Worm (Caenorhabditis elegans) whole organism, early embryonic: ENCODE results near the gene sut-1.

ENCODE experiments used
- B0310.2 ChIP-seq: sonication (generic microtip); optimal IDR thresholded peaks from 2 replicates; lab custom pipeline; 2016; ENCODE audit warnings: mild to moderate bottlenecking, missing genetic modification characterization, missing compliant biosample characterization
- F13C5.2 ChIP-seq: sonication (generic microtip); optimal IDR thresholded peaks from 2 replicates; lab custom pipeline; 2017; ENCODE audit warnings: mild to moderate bottlenecking, missing genetic modification characterization, inconsistent platforms, missing compliant biosample characterization
- aly-1 ChIP-seq: sonication (generic microtip); optimal IDR thresholded peaks from 2 replicates; lab custom pipeline; 2016; ENCODE audit warnings: missing genetic modification characterization, missing compliant biosample characterization
- ama-1 ChIP-seq: fragments of 150-350 bp; optimal IDR thresholded peaks from 2 replicates; lab custom pipeline; 2014
- ceh-13 ChIP-seq: fragments of 200-800 bp; sonication (Bioruptor generic); optimal IDR thresholded peaks from 2 replicates; lab custom pipeline; 2018; ENCODE audit warnings: mild to moderate bottlenecking, missing genetic modification characterization, missing compliant biosample characterization
- ceh-36 ChIP-seq: sonication (generic microtip); optimal IDR thresholded peaks from 2 replicates; lab custom pipeline; 2016; ENCODE audit warnings: missing genetic modification characterization, inconsistent platforms, missing compliant biosample characterization
- ets-7 ChIP-seq: sonication (generic microtip); optimal IDR thresholded peaks from 2 replicates; lab custom pipeline; 2016; ENCODE audit warnings: missing genotype, missing genetic modification characterization, missing compliant biosample characterization
- flt-1 ChIP-seq: fragments of 200-800 bp; sonication (Bioruptor generic); IDR thresholded peaks from 2 replicates; pipeline ENCODE4 v1.3.6; 2022; ENCODE audit warnings: missing genetic modification characterization, missing compliant biosample characterization
- hmbx-1 ChIP-seq: sonication (generic microtip); optimal IDR thresholded peaks from 2 replicates; lab custom pipeline; 2016; ENCODE audit warnings: mild to moderate bottlenecking, missing genetic modification characterization, missing compliant biosample characterization
- hmg-4 ChIP-seq: fragments of 200-800 bp; sonication (Bioruptor generic); optimal IDR thresholded peaks from 2 replicates; lab custom pipeline; 2018; ENCODE audit warnings: mild to moderate bottlenecking, missing genetic modification characterization, missing compliant biosample characterization
- hnd-1 ChIP-seq: sonication (generic microtip); optimal IDR thresholded peaks from 2 replicates; lab custom pipeline; 2016; ENCODE audit warnings: missing genetic modification characterization, missing compliant biosample characterization
- pes-1 ChIP-seq: fragments of 200-800 bp; sonication (Bioruptor generic); IDR thresholded peaks from 2 replicates; pipeline ENCODE4 v1.3.6; 2022; ENCODE audit warnings: missing genetic modification reagents, missing genetic modification characterization, missing compliant biosample characterization
- scrt-1 ChIP-seq: fragments of 200-800 bp; sonication (Bioruptor generic); IDR thresholded peaks from 2 replicates; pipeline ENCODE4 v1.3.6; 2022; ENCODE audit warnings: missing genetic modification characterization, missing compliant biosample characterization
- sea-1 ChIP-seq: fragments of 200-800 bp; sonication (Bioruptor generic); conservative IDR thresholded peaks from 2 replicates; pipeline ENCODE4 v1.3.6; 2022; ENCODE audit warnings: missing genetic modification characterization, missing compliant biosample characterization
- tbx-11 ChIP-seq: fragments of 200-800 bp; sonication (Bioruptor generic); IDR thresholded peaks from 2 replicates; pipeline ENCODE4 v1.3.6; 2022; ENCODE audit warnings: missing genetic modification characterization, missing compliant biosample characterization
- tbx-37 ChIP-seq: fragments of 200-800 bp; sonication (Bioruptor generic); conservative IDR thresholded peaks from 2 replicates; pipeline ENCODE4 v1.3.6; 2022; ENCODE audit warnings: missing genetic modification reagents, missing genetic modification characterization, missing compliant biosample characterization
- tra-4 ChIP-seq: sonication (generic microtip); optimal IDR thresholded peaks from 2 replicates; lab custom pipeline; 2017; ENCODE audit warnings: missing genetic modification characterization, missing compliant biosample characterization

sut-1 gene

ce11 chrII:1143173-1143738, 20.2 kb upstream of the sut-1 start:
- TF ChIP-seq flt-1 (GFP tag; lab: Robert Waterston, UW), result no peak
- no peak for TF ChIP-seq tra-4 (tag; lab: Kevin White, UChicago)
- TF ChIP-seq tbx-37 (GFP tag; lab: Robert Waterston, UW), result no peak
- TF ChIP-seq ama-1, result no peak
- no peak for TF ChIP-seq F13C5.2 (tag; lab: Kevin White, UChicago)
- TF ChIP-seq ceh-36 (tag; lab: Kevin White, UChicago), result no peak
- no peak for TF ChIP-seq hmg-4 (GFP tag; lab: Kevin White, UChicago)
- TF ChIP-seq sea-1 (GFP tag; lab: Robert Waterston, UW), result no peak
- no peak for TF ChIP-seq ets-7 (tag; lab: Kevin White, UChicago)
- TF ChIP-seq pes-1 (GFP tag; lab: Robert Waterston, UW), result no peak

- TF ChIP-seq ama-1 (no peak), tra-4 (tag; lab: Kevin White, UChicago) (no peak), scrt-1 (no peak), pes-1 (GFP tag; lab: Robert Waterston, UW) (no peak), hmg-4 (GFP tag; lab: Kevin White, UChicago) (no peak), B0310.2 (tag; lab: Kevin White, UChicago) (no peak), hnd-1 (tag; lab: Kevin White, UChicago) (no peak), sea-1 (GFP tag; lab: Robert Waterston, UW) (no peak)
Observed at ce11 chrII:1141720-1142574, 18.9 kb upstream of the sut-1 start.

- no peak for TF ChIP-seq ceh-13 (GFP tag; lab: Kevin White, UChicago)
- no peak for TF ChIP-seq hnd-1 (tag; lab: Kevin White, UChicago)
- TF ChIP-seq aly-1 (tag; lab: Kevin White, UChicago), result no peak
- TF ChIP-seq F13C5.2 (tag; lab: Kevin White, UChicago), result no peak
- TF ChIP-seq pes-1 (GFP tag; lab: Robert Waterston, UW), result no peak
- no peak for TF ChIP-seq flt-1 (GFP tag; lab: Robert Waterston, UW)
Observed at ce11 chrII:1140689-1141088, 17.6 kb upstream of the sut-1 start, which contains the start of gene W09B6.4. Gene W09B6.4, minus strand, starts transcription at chrII:1140839.

- TF ChIP-seq hmbx-1 (tag; lab: Kevin White, UChicago), result no peak
- no peak for TF ChIP-seq pes-1 (GFP tag; lab: Robert Waterston, UW)
- no peak for TF ChIP-seq aly-1 (tag; lab: Kevin White, UChicago)
- TF ChIP-seq B0310.2 (tag; lab: Kevin White, UChicago), result no peak
- no peak for TF ChIP-seq F13C5.2 (tag; lab: Kevin White, UChicago)
- TF ChIP-seq ceh-36 (tag; lab: Kevin White, UChicago), result no peak
- TF ChIP-seq tbx-11 (GFP tag; lab: Robert Waterston, UW), result no peak
- no peak for TF ChIP-seq flt-1 (GFP tag; lab: Robert Waterston, UW)
Observed at ce11 chrII:1138618-1139017, 15.6 kb upstream of the sut-1 start.

ce11 chrII:1136485-1136884, 13.4 kb upstream of the sut-1 start, which contains the start of gene pod-2:
Gene pod-2, plus strand, starts transcription at chrII:1136785.
- no peak for TF ChIP-seq sea-1 (GFP tag; lab: Robert Waterston, UW)
- no peak for TF ChIP-seq hmbx-1 (tag; lab: Kevin White, UChicago)
- no peak for TF ChIP-seq scrt-1
- TF ChIP-seq tbx-11 (GFP tag; lab: Robert Waterston, UW), result no peak
- TF ChIP-seq ama-1, result no peak
- TF ChIP-seq B0310.2 (tag; lab: Kevin White, UChicago), result no peak

- TF ChIP-seq pes-1 (GFP tag; lab: Robert Waterston, UW) (peak; percentile 62; the same call in 1 of the 2 replicates), ets-7 (tag; lab: Kevin White, UChicago) (peak; percentile 4), sea-1 (GFP tag; lab: Robert Waterston, UW) (0 out of 2 replicates have a peak, but pooled peaks have one; percentile 9)
Observed at ce11 chrII:1134314-1135108, 11.4 kb upstream of the sut-1 start.

ce11 chrII:1133295-1133694, 10.2 kb upstream of the sut-1 start:
- TF ChIP-seq aly-1 (tag; lab: Kevin White, UChicago), result no peak
- no peak for TF ChIP-seq ets-7 (tag; lab: Kevin White, UChicago)
- no peak for TF ChIP-seq ceh-13 (GFP tag; lab: Kevin White, UChicago)
- no peak for TF ChIP-seq flt-1 (GFP tag; lab: Robert Waterston, UW)

- no peak for TF ChIP-seq scrt-1
- TF ChIP-seq sea-1 (GFP tag; lab: Robert Waterston, UW), result no peak
- TF ChIP-seq ceh-36 (tag; lab: Kevin White, UChicago), result no peak
- no peak for TF ChIP-seq flt-1 (GFP tag; lab: Robert Waterston, UW)
- TF ChIP-seq aly-1 (tag; lab: Kevin White, UChicago), result no peak
- TF ChIP-seq ceh-13 (GFP tag; lab: Kevin White, UChicago), result no peak
Observed at ce11 chrII:1132750-1133149, 9.7 kb upstream of the sut-1 start.
